Worm (Caenorhabditis elegans) whole organism, early embryonic: ENCODE data around the gene emb-30.

Experiments
- ama-1 ChIP-seq: fragments of 150-350 bp; optimal IDR thresholded peaks from 2 replicates; lab custom pipeline; 2014
- hmg-4 ChIP-seq: fragments of 200-800 bp; sonication (Bioruptor generic); optimal IDR thresholded peaks from 2 replicates; lab custom pipeline; 2018; ENCODE audit warnings: mild to moderate bottlenecking, missing genetic modification characterization, missing compliant biosample characterization
- sea-1 ChIP-seq: fragments of 200-800 bp; sonication (Bioruptor generic); conservative IDR thresholded peaks from 2 replicates; pipeline ENCODE4 v1.3.6; 2022; ENCODE audit warnings: missing genetic modification characterization, missing compliant biosample characterization

DNA sequence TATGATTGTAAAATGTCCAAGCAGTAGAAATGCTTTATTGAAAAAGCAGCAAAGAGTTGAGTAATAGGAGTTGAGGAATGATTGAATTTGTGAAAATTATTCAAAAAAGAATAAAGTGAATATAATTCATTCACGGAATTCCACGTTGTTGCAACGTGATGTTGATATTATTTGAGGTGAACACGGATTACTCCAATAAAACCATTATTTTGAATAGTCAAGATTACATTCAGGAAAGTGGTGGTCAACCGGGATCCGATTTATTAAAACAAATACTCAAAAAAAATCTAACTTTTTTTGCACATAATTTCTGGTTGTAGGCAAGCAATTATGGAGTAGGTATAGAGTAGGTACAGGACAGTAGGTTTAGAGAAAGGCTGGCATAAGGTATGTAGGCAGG is 44.1 kb upstream of the emb-30 start, which contains the start of gene bre-3:
- TF ChIP-seq ama-1 (lab: Kevin White, UChicago) (no peak), hmg-4 (GFP tag; lab: Kevin White, UChicago) (no peak), sea-1 (GFP tag; lab: Robert Waterston, UW) (no peak)
